Fruit fly (Drosophila melanogaster) whole organism, embryonic: ENCODE measurements around the gene Lerp.

Source experiments
- Atf6 ChIP-seq: fragments of 200-800 bp; sonication (Bioruptor generic); IDR thresholded peaks from 2 replicates; pipeline ENCODE4 v1.3.6; 2022; ENCODE audit warnings: missing biosample characterization, missing genetic modification characterization
- Bgb ChIP-seq: fragments of 200-800 bp; sonication (Bioruptor generic); IDR thresholded peaks from 2 replicates; pipeline ENCODE4 v1.3.6; 2022; ENCODE audit warnings: missing biosample characterization, missing genetic modification characterization; ENCODE audit not compliant: partially characterized antibody
- CG10543 ChIP-seq: fragments of 200-800 bp; sonication (Bioruptor generic); optimal IDR thresholded peaks from 3 replicates; lab custom pipeline; 2017; ENCODE audit warnings: missing biosample characterization, mild to moderate bottlenecking, missing genetic modification characterization, moderate library complexity
- CG10959 ChIP-seq: fragments of 200-800 bp; sonication (Bioruptor generic); IDR thresholded peaks from 2 replicates; pipeline ENCODE4 v1.3.6; 2022; ENCODE audit warnings: missing biosample characterization, missing genetic modification characterization
- CG12155 ChIP-seq: fragments of 200-800 bp; sonication (Bioruptor generic); optimal IDR thresholded peaks from 3 replicates; lab custom pipeline; 2016; ENCODE audit warnings: missing biosample characterization, missing genetic modification characterization
- CG15696 ChIP-seq: fragments of 200-800 bp; sonication (Bioruptor generic); optimal IDR thresholded peaks from 2 replicates; lab custom pipeline; 2019; ENCODE audit warnings: missing biosample characterization, mild to moderate bottlenecking, missing genetic modification characterization, moderate library complexity
- CG1602 ChIP-seq: fragments of 200-800 bp; sonication (Bioruptor generic); optimal IDR thresholded peaks from 3 replicates; lab custom pipeline; 2016; ENCODE audit warnings: missing biosample characterization, missing genetic modification characterization
- CG1792 ChIP-seq: fragments of 200-800 bp; sonication (Bioruptor generic); optimal IDR thresholded peaks from 2 replicates; lab custom pipeline; 2016; ENCODE audit warnings: missing biosample characterization, missing genetic modification characterization
- CG1832 ChIP-seq: fragments of 200-800 bp; sonication (Bioruptor generic); optimal IDR thresholded peaks from 2 replicates; lab custom pipeline; 2017; ENCODE audit warnings: missing biosample characterization, mild to moderate bottlenecking, missing genetic modification characterization, inconsistent platforms
- CG30431 ChIP-seq: fragments of 200-800 bp; sonication (Bioruptor generic); optimal IDR thresholded peaks from 2 replicates; lab custom pipeline; 2017; ENCODE audit warnings: missing biosample characterization, missing genetic modification characterization
- CG31441 ChIP-seq: fragments of 200-800 bp; sonication (Bioruptor generic); IDR thresholded peaks from 2 replicates; pipeline ENCODE4 v1.3.6; 2022; ENCODE audit warnings: missing biosample characterization, missing genetic modification characterization
- CG34376 ChIP-seq: fragments of 200-800 bp; sonication (Bioruptor generic); optimal IDR thresholded peaks from 2 replicates; lab custom pipeline; 2018; ENCODE audit warnings: missing biosample characterization, mild to moderate bottlenecking, missing genetic modification characterization
- CG4404 ChIP-seq: fragments of 200-800 bp; sonication (Bioruptor generic); IDR thresholded peaks from 2 replicates; pipeline ENCODE4 v1.3.6; 2022; ENCODE audit warnings: missing biosample characterization, missing genetic modification characterization
- CG4424 ChIP-seq: fragments of 200-800 bp; sonication (Bioruptor generic); optimal IDR thresholded peaks from 3 replicates; lab custom pipeline; 2016; ENCODE audit warnings: missing biosample characterization, missing genetic modification characterization
- CG4707 ChIP-seq: fragments of 200-800 bp; sonication (Bioruptor generic); optimal IDR thresholded peaks from 2 replicates; lab custom pipeline; 2018; ENCODE audit warnings: missing biosample characterization, mild to moderate bottlenecking, missing genetic modification characterization, moderate library complexity
- CG6791 ChIP-seq: fragments of 200-800 bp; sonication (Bioruptor generic); IDR thresholded peaks from 3 replicates; pipeline ENCODE4 v1.3.6; 2022; ENCODE audit warnings: missing biosample characterization, missing genetic modification characterization; ENCODE audit not compliant: partially characterized antibody
- CG7372 ChIP-seq: fragments of 200-800 bp; sonication (Bioruptor generic); IDR thresholded peaks from 2 replicates; pipeline ENCODE4 v1.3.6; 2022; ENCODE audit warnings: missing biosample characterization, missing genetic modification characterization
- CG7786 ChIP-seq: fragments of 200-800 bp; sonication (Bioruptor generic); optimal IDR thresholded peaks from 2 replicates; lab custom pipeline; 2016; ENCODE audit warnings: missing biosample characterization, missing genetic modification characterization
- Camta ChIP-seq: fragments of 200-800 bp; sonication (Bioruptor generic); optimal IDR thresholded peaks from 2 replicates; lab custom pipeline; 2016; ENCODE audit warnings: missing biosample characterization, missing genetic modification characterization
- D19A ChIP-seq: fragments of 200-800 bp; optimal IDR thresholded peaks from 3 replicates; lab custom pipeline; 2019; ENCODE audit warnings: missing biosample characterization, mild to moderate bottlenecking, missing genetic modification characterization, moderate library complexity
- HHEX ChIP-seq: fragments of 200-800 bp; sonication (Bioruptor generic); optimal IDR thresholded peaks from 3 replicates; lab custom pipeline; 2017; ENCODE audit warnings: missing biosample characterization, mild to moderate bottlenecking, missing genetic modification characterization, missing genetic modification reagents
- Hr39 ChIP-seq: fragments of >200 bp; optimal IDR thresholded peaks from 2 replicates; lab custom pipeline; 2017
- Hr78 ChIP-seq, 2 experiments: fragments of 200-800 bp in 1 of 2; fragments of >200 bp in 1 of 2; sonication (Bioruptor generic) in 1 of 2; optimal IDR thresholded peaks; 2 replicates each; lab custom pipeline; 2017 to 2019; ENCODE audit warnings: missing biosample characterization in 2 of 2, missing genetic modification characterization in 2 of 2, mild to moderate bottlenecking in 1 of 2, moderate library complexity in 1 of 2
- Med ChIP-seq: fragments of 200-800 bp; sonication (Bioruptor generic); peaks from one replicate; lab custom pipeline; 2016; ENCODE audit warnings: missing biosample characterization, missing genetic modification characterization, mild to moderate bottlenecking, inconsistent platforms, moderate library complexity
- NC2β ChIP-seq: fragments of 200-800 bp; sonication (Bioruptor generic); optimal IDR thresholded peaks from 2 replicates; lab custom pipeline; 2016; ENCODE audit warnings: missing biosample characterization, missing genetic modification characterization
- Opbp ChIP-seq: fragments of 200-800 bp; sonication (Bioruptor generic); IDR thresholded peaks from 3 replicates; pipeline ENCODE4 v1.3.6; 2022; ENCODE audit warnings: missing biosample characterization, missing genetic modification characterization; ENCODE audit not compliant: partially characterized antibody
- Pdp1 ChIP-seq, 2 experiments: fragments of 200-800 bp; sonication (Bioruptor generic); optimal IDR thresholded peaks; 3 replicates each; lab custom pipeline; 2016; ENCODE audit warnings: missing biosample characterization in 2 of 2, missing genetic modification characterization in 2 of 2, mild to moderate bottlenecking in 1 of 2, moderate library complexity in 1 of 2
- Six4 ChIP-seq: fragments of 200-800 bp; sonication (Bioruptor generic); optimal IDR thresholded peaks from 2 replicates; lab custom pipeline; 2016; ENCODE audit warnings: missing biosample characterization, missing genetic modification characterization
- Xrp1 ChIP-seq: fragments of 200-800 bp; sonication (Bioruptor generic); IDR thresholded peaks from 2 replicates; pipeline ENCODE4 v1.3.6; 2022; ENCODE audit warnings: missing biosample characterization, missing genetic modification characterization
- ase ChIP-seq: fragments of 200-800 bp; sonication (Bioruptor generic); IDR thresholded peaks from 3 replicates; pipeline ENCODE4 v1.3.6; 2022; ENCODE audit warnings: missing biosample characterization, missing genetic modification characterization
- chinmo ChIP-seq: fragments of 200-800 bp; sonication (Bioruptor generic); IDR thresholded peaks from 4 replicates; pipeline ENCODE4 v1.3.6; 2022; ENCODE audit warnings: missing biosample characterization, missing genetic modification characterization; ENCODE audit not compliant: partially characterized antibody
- crp ChIP-seq, 2 experiments: fragments of 200-800 bp; sonication (Bioruptor generic); optimal IDR thresholded peaks; 2 replicates in 1 of 2; 3 replicates in 1 of 2; lab custom pipeline; 2017; ENCODE audit warnings: missing biosample characterization in 2 of 2, missing genetic modification characterization in 2 of 2, mild to moderate bottlenecking in 1 of 2, moderate library complexity in 1 of 2
- dan ChIP-seq: fragments of 200-800 bp; sonication (Bioruptor generic); IDR thresholded peaks from 2 replicates; pipeline ENCODE4 v1.3.6; 2022; ENCODE audit warnings: missing biosample characterization, missing genetic modification characterization
- dimm ChIP-seq: fragments of 200-800 bp; sonication (Bioruptor generic); IDR thresholded peaks from 2 replicates; pipeline ENCODE4 v1.3.6; 2022; ENCODE audit warnings: missing biosample characterization, missing genetic modification characterization
- emc ChIP-seq: fragments of 200-800 bp; sonication (Bioruptor generic); optimal IDR thresholded peaks from 2 replicates; lab custom pipeline; 2016; ENCODE audit warnings: missing biosample characterization, missing genetic modification characterization
- ems ChIP-seq: fragments of 200-800 bp; sonication (Bioruptor generic); optimal IDR thresholded peaks from 3 replicates; lab custom pipeline; 2016; ENCODE audit warnings: missing biosample characterization, missing genetic modification characterization
- esg ChIP-seq: fragments of 200-800 bp; sonication (Bioruptor generic); conservative IDR thresholded peaks from 2 replicates; pipeline ENCODE4 v1.3.6; 2022; ENCODE audit warnings: missing biosample characterization, missing genetic modification characterization
- hth ChIP-seq: fragments of >200 bp; optimal IDR thresholded peaks from 2 replicates; lab custom pipeline; 2017; ENCODE audit warnings: inconsistent platforms
- inv ChIP-seq: fragments of 200-800 bp; sonication (Bioruptor generic); IDR thresholded peaks from 2 replicates; pipeline ENCODE4 v1.3.6; 2022; ENCODE audit warnings: missing biosample characterization, missing genetic modification characterization; ENCODE audit not compliant: partially characterized antibody
- jing ChIP-seq: fragments of 200-800 bp; sonication (Bioruptor generic); optimal IDR thresholded peaks from 2 replicates; lab custom pipeline; 2018; ENCODE audit warnings: missing biosample characterization, mild to moderate bottlenecking, missing genetic modification characterization
- lab ChIP-seq: fragments of 200-800 bp; sonication (Bioruptor generic); optimal IDR thresholded peaks from 3 replicates; lab custom pipeline; 2017; ENCODE audit warnings: missing biosample characterization, missing genetic modification characterization, mild to moderate bottlenecking, moderate library complexity, missing genetic modification reagents
- pros ChIP-seq: fragments of 200-800 bp; sonication (Bioruptor generic); optimal IDR thresholded peaks from 3 replicates; lab custom pipeline; 2019; ENCODE audit warnings: missing biosample characterization, mild to moderate bottlenecking, missing genetic modification characterization, moderate library complexity
- sens ChIP-seq: fragments of 200-800 bp; sonication (Bioruptor generic); peaks from one replicate; lab custom pipeline; 2016; ENCODE audit warnings: missing biosample characterization, missing genetic modification characterization
- sens-2 ChIP-seq: fragments of 200-800 bp; sonication (Bioruptor generic); IDR thresholded peaks from 2 replicates; pipeline ENCODE4 v1.3.6; 2022; ENCODE audit warnings: missing biosample characterization, missing genetic modification characterization
- sob ChIP-seq: fragments of 200-800 bp; sonication (Bioruptor generic); IDR thresholded peaks from 2 replicates; pipeline ENCODE4 v1.3.6; 2022; ENCODE audit warnings: missing biosample characterization, missing genetic modification characterization
- sug ChIP-seq: fragments of 200-800 bp; optimal IDR thresholded peaks from 2 replicates; lab custom pipeline; 2019; ENCODE audit warnings: missing biosample characterization, mild to moderate bottlenecking, missing genetic modification characterization, moderate library complexity
- tll ChIP-seq, 2 experiments: fragments of 200-800 bp in 1 of 2; fragments of >200 bp in 1 of 2; sonication (Bioruptor generic) in 1 of 2; optimal IDR thresholded peaks; 2 replicates each; lab custom pipeline; 2017 to 2019; ENCODE audit warnings: missing biosample characterization in 2 of 2, missing genetic modification characterization in 2 of 2, mild to moderate bottlenecking in 1 of 2, moderate library complexity in 1 of 2
- wdn ChIP-seq: fragments of 200-800 bp; sonication (Bioruptor generic); IDR thresholded peaks from 2 replicates; pipeline ENCODE4 v1.3.6; 2022; ENCODE audit warnings: missing biosample characterization, missing genetic modification characterization
- wek ChIP-seq: fragments of 200-800 bp; sonication (Bioruptor generic); optimal IDR thresholded peaks from 3 replicates; lab custom pipeline; 2018; ENCODE audit warnings: missing biosample characterization, mild to moderate bottlenecking, missing genetic modification characterization, moderate library complexity
- zen ChIP-seq: fragments of 200-800 bp; sonication (Bioruptor generic); optimal IDR thresholded peaks from 3 replicates; lab custom pipeline; 2018; ENCODE audit warnings: missing biosample characterization, mild to moderate bottlenecking, missing genetic modification characterization, moderate library complexity
- zf30C ChIP-seq: fragments of 200-800 bp; sonication (Bioruptor generic); optimal IDR thresholded peaks from 3 replicates; lab custom pipeline; 2018; ENCODE audit warnings: missing biosample characterization, mild to moderate bottlenecking, missing genetic modification characterization

Lerp gene

DNA sequence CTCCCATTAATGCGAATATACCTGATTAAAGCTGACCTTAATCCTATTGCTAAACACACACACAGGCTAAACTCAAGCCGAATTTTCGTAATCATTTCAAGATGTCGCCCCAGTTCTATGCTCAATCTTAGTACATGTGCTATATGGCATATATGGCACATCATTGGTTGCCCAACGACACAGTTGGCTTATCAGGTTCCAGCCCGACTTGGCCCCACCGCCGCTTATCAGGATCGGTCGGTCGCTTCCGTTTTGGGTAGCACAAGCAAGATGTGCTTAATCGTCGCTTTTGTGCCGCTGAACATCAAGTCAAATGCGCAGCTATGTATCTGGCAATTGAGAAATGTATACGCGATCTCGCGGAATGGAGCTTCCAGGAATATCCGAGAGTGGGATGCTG lies 8.1 kb upstream of the Lerp start:
- TF ChIP-seq CG1602 (GFP tag; lab: Kevin White, UChicago) (no peak), CG31441 (GFP tag; lab: Robert Waterston, UW) (no peak), CG34376 (GFP tag; lab: Kevin White, UChicago) (peak; percentile 78), CG1792 (no peak), sug (tag; lab: Kevin White, UChicago) (peak; percentile 45), dan (GFP tag; lab: Robert Waterston, UW) (no peak), Hr39 (lab: Kevin White, UChicago) (no peak), CG4424 (GFP tag; lab: Kevin White, UChicago) (no peak), lab (no peak), dimm (GFP tag; lab: Robert Waterston, UW) (no peak), CG1832 (GFP tag; lab: Kevin White, UChicago) (no peak), ems (GFP tag; lab: Kevin White, UChicago) (no peak), Pdp1 (GFP tag; optimal IDR thresholded peaks at IDR 0.05; lab: Kevin White, UChicago) (peak in 1 of 2 experiments; percentile 59), CG10543 (GFP tag; lab: Kevin White, UChicago) (peak; percentile 13), Bgb (no peak)

DNA sequence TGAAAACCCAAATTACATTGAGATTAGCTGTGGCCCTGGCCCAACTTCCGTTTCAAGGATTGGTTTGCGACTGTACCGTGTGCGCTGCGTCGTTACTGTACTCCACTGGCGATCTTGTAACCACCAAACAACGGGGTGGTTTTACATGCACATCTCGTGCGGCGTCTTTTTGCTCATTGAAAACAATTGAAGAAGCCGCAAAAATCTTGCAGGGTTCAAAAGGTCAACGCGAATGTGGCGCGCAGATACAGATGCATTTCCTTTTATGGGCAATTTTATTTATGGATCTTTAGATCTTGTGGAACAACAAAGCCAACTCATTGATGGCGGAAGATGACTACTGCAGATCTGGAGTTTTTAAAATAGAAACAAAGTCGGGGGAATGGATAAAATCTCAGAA lies 7.6 kb upstream of the Lerp start:
- no peak for TF ChIP-seq NC2β (GFP tag; lab: Kevin White, UChicago)
- TF ChIP-seq CG7372, result no peak
- peak in 1 of 2 experiments; percentile 27 for TF ChIP-seq Hr78 (GFP tag; optimal IDR thresholded peaks at IDR 0.05; lab: Kevin White, UChicago)
- no peak for TF ChIP-seq CG4707
- no peak for TF ChIP-seq CG10959 (GFP tag; lab: Robert Waterston, UW)
- TF ChIP-seq sens-2 (GFP tag; lab: Robert Waterston, UW), result no peak
- no peak for TF ChIP-seq CG30431
- peak; percentile 95 for TF ChIP-seq pros
- TF ChIP-seq D19A (tag; lab: Kevin White, UChicago), result no peak
- TF ChIP-seq CG15696, result no peak
- no peak for TF ChIP-seq crp (GFP tag; optimal IDR thresholded peaks at IDR 0.05; lab: Kevin White, UChicago)
- no peak for TF ChIP-seq sob (GFP tag; lab: Robert Waterston, UW)
- no peak for TF ChIP-seq wdn
- TF ChIP-seq Atf6 (GFP tag; lab: Robert Waterston, UW), result no peak
- no peak for TF ChIP-seq Camta
- no peak for TF ChIP-seq zen (tag; lab: Kevin White, UChicago)

DNA sequence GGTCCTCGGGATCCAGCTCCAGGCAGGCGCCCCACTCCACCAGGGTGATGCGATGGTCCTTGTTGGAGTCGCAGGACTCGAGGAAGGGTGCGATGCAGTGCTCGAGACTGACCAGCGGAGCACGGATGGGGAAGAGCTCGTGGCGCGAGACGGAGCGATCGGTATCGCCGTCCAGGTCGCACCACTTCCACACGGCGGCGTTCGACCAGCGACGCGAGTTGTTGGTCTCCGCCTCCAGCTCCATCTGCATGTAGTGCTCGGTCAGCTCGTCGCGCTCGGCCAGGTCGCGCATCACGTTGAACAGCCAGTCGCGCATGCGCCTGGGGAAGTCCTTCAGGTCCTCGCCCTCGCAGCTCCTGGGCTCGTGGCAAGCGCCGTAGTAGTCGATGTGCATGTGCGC lies 6.5 kb upstream of the Lerp start:
- no peak for TF ChIP-seq emc (GFP tag; lab: Kevin White, UChicago)
- no peak for TF ChIP-seq Opbp (GFP tag; lab: Robert Waterston, UW)
- TF ChIP-seq jing (GFP tag; lab: Kevin White, UChicago), result no peak
- no peak for TF ChIP-seq HHEX
- TF ChIP-seq esg, result no peak
- no peak for TF ChIP-seq CG4404 (GFP tag; lab: Robert Waterston, UW)
- no peak for TF ChIP-seq tll (GFP tag; optimal IDR thresholded peaks at IDR 0.05; lab: Kevin White, UChicago)
- no peak for TF ChIP-seq ase
- no peak for TF ChIP-seq sens
- no peak for TF ChIP-seq CG6791
- no peak for TF ChIP-seq zf30C (GFP tag; lab: Kevin White, UChicago)
- TF ChIP-seq wek (GFP tag; lab: Kevin White, UChicago), result no peak
- no peak for TF ChIP-seq chinmo
- TF ChIP-seq Med (GFP tag; lab: Kevin White, UChicago), result peak; percentile 43
- TF ChIP-seq hth, result no peak
- TF ChIP-seq Xrp1 (GFP tag; lab: Robert Waterston, UW), result no peak
- TF ChIP-seq inv (GFP tag; lab: Robert Waterston, UW), result no peak
- TF ChIP-seq CG12155 (GFP tag; lab: Kevin White, UChicago), result no peak
- no peak for TF ChIP-seq Six4
- TF ChIP-seq CG7786 (GFP tag; lab: Kevin White, UChicago), result no peak
